Worm (Caenorhabditis elegans) whole organism, early embryonic: ENCODE results near the gene C01G5.3.

Source experiments
- B0310.2 ChIP-seq: sonication (generic microtip); optimal IDR thresholded peaks from 2 replicates; lab custom pipeline; 2016; ENCODE audit warnings: mild to moderate bottlenecking, missing genetic modification characterization, missing compliant biosample characterization
- F13C5.2 ChIP-seq: sonication (generic microtip); optimal IDR thresholded peaks from 2 replicates; lab custom pipeline; 2017; ENCODE audit warnings: mild to moderate bottlenecking, missing genetic modification characterization, inconsistent platforms, missing compliant biosample characterization
- aly-1 ChIP-seq: sonication (generic microtip); optimal IDR thresholded peaks from 2 replicates; lab custom pipeline; 2016; ENCODE audit warnings: missing genetic modification characterization, missing compliant biosample characterization
- ama-1 ChIP-seq: fragments of 150-350 bp; optimal IDR thresholded peaks from 2 replicates; lab custom pipeline; 2014
- ceh-13 ChIP-seq: fragments of 200-800 bp; sonication (Bioruptor generic); optimal IDR thresholded peaks from 2 replicates; lab custom pipeline; 2018; ENCODE audit warnings: mild to moderate bottlenecking, missing genetic modification characterization, missing compliant biosample characterization
- ceh-36 ChIP-seq: sonication (generic microtip); optimal IDR thresholded peaks from 2 replicates; lab custom pipeline; 2016; ENCODE audit warnings: missing genetic modification characterization, inconsistent platforms, missing compliant biosample characterization
- ets-7 ChIP-seq: sonication (generic microtip); optimal IDR thresholded peaks from 2 replicates; lab custom pipeline; 2016; ENCODE audit warnings: missing genotype, missing genetic modification characterization, missing compliant biosample characterization
- flt-1 ChIP-seq: fragments of 200-800 bp; sonication (Bioruptor generic); IDR thresholded peaks from 2 replicates; pipeline ENCODE4 v1.3.6; 2022; ENCODE audit warnings: missing genetic modification characterization, missing compliant biosample characterization
- hmbx-1 ChIP-seq: sonication (generic microtip); optimal IDR thresholded peaks from 2 replicates; lab custom pipeline; 2016; ENCODE audit warnings: mild to moderate bottlenecking, missing genetic modification characterization, missing compliant biosample characterization
- hmg-4 ChIP-seq: fragments of 200-800 bp; sonication (Bioruptor generic); optimal IDR thresholded peaks from 2 replicates; lab custom pipeline; 2018; ENCODE audit warnings: mild to moderate bottlenecking, missing genetic modification characterization, missing compliant biosample characterization
- hnd-1 ChIP-seq: sonication (generic microtip); optimal IDR thresholded peaks from 2 replicates; lab custom pipeline; 2016; ENCODE audit warnings: missing genetic modification characterization, missing compliant biosample characterization
- pes-1 ChIP-seq: fragments of 200-800 bp; sonication (Bioruptor generic); IDR thresholded peaks from 2 replicates; pipeline ENCODE4 v1.3.6; 2022; ENCODE audit warnings: missing genetic modification reagents, missing genetic modification characterization, missing compliant biosample characterization
- scrt-1 ChIP-seq: fragments of 200-800 bp; sonication (Bioruptor generic); IDR thresholded peaks from 2 replicates; pipeline ENCODE4 v1.3.6; 2022; ENCODE audit warnings: missing genetic modification characterization, missing compliant biosample characterization
- sea-1 ChIP-seq: fragments of 200-800 bp; sonication (Bioruptor generic); conservative IDR thresholded peaks from 2 replicates; pipeline ENCODE4 v1.3.6; 2022; ENCODE audit warnings: missing genetic modification characterization, missing compliant biosample characterization
- tbx-11 ChIP-seq: fragments of 200-800 bp; sonication (Bioruptor generic); IDR thresholded peaks from 2 replicates; pipeline ENCODE4 v1.3.6; 2022; ENCODE audit warnings: missing genetic modification characterization, missing compliant biosample characterization
- tbx-37 ChIP-seq: fragments of 200-800 bp; sonication (Bioruptor generic); conservative IDR thresholded peaks from 2 replicates; pipeline ENCODE4 v1.3.6; 2022; ENCODE audit warnings: missing genetic modification reagents, missing genetic modification characterization, missing compliant biosample characterization
- tra-4 ChIP-seq: sonication (generic microtip); optimal IDR thresholded peaks from 2 replicates; lab custom pipeline; 2017; ENCODE audit warnings: missing genetic modification characterization, missing compliant biosample characterization

Gene C01G5.3

DNA sequence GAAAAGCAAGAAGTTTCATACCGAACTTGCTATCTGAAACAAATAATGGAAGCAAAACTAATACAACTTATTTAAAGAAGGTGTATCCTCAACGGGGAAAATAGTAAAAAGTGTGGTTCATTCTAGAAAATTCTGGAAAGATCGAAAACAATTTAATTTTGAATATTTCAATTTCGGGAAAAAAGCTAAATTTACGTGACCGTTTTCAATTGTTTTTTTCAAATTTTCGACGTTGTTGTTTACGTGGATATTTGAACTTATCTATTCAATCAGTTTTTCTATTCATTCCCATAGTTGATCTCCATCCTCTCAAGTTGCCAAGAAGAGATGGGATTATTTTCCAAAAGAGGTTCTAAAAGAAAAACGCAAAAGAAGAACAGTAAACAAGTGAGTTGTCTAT, at the start of gene C01G5.3:
Gene C01G5.3, plus strand, starts transcription at position 301 of the 400 bp plus-strand sequence.
- TF ChIP-seq hmg-4 (GFP tag; lab: Kevin White, UChicago), result no peak
- TF ChIP-seq ceh-36 (tag; lab: Kevin White, UChicago), result no peak
- TF ChIP-seq ama-1, result no peak
- TF ChIP-seq tbx-11 (GFP tag; lab: Robert Waterston, UW), result no peak
- no peak for TF ChIP-seq sea-1 (GFP tag; lab: Robert Waterston, UW)
- no peak for TF ChIP-seq ets-7
- no peak for TF ChIP-seq flt-1 (GFP tag; lab: Robert Waterston, UW)
- TF ChIP-seq hnd-1 (tag; lab: Kevin White, UChicago), result no peak
- TF ChIP-seq scrt-1, result no peak
- no peak for TF ChIP-seq tbx-37
- TF ChIP-seq B0310.2 (tag; lab: Kevin White, UChicago), result no peak
- no peak for TF ChIP-seq pes-1
- TF ChIP-seq aly-1 (tag; lab: Kevin White, UChicago), result no peak
- no peak for TF ChIP-seq F13C5.2
- no peak for TF ChIP-seq tra-4
- TF ChIP-seq ceh-13 (GFP tag; lab: Kevin White, UChicago), result no peak

ce11 chrIV:6487047-6487446, 49.0 kb upstream of the C01G5.3 start, which contains the start of gene Y73B6BL.37:
Gene Y73B6BL.37, plus strand, starts transcription at chrIV:6487347.
- TF ChIP-seq ets-7, result no peak
- no peak for TF ChIP-seq ceh-36 (tag; lab: Kevin White, UChicago)
- no peak for TF ChIP-seq tbx-37
- no peak for TF ChIP-seq tbx-11 (GFP tag; lab: Robert Waterston, UW)
- no peak for TF ChIP-seq pes-1
- TF ChIP-seq hmbx-1 (tag; lab: Kevin White, UChicago), result no peak
- no peak for TF ChIP-seq scrt-1
- no peak for TF ChIP-seq aly-1 (tag; lab: Kevin White, UChicago)
- no peak for TF ChIP-seq hnd-1 (tag; lab: Kevin White, UChicago)
- no peak for TF ChIP-seq tra-4
- TF ChIP-seq F13C5.2, result no peak
- no peak for TF ChIP-seq sea-1 (GFP tag; lab: Robert Waterston, UW)
- TF ChIP-seq B0310.2 (tag; lab: Kevin White, UChicago), result no peak
- no peak for TF ChIP-seq hmg-4 (GFP tag; lab: Kevin White, UChicago)
- no peak for TF ChIP-seq ceh-13 (GFP tag; lab: Kevin White, UChicago)
- no peak for TF ChIP-seq flt-1 (GFP tag; lab: Robert Waterston, UW)
- no peak for TF ChIP-seq ama-1

- no peak for TF ChIP-seq hmbx-1 (tag; lab: Kevin White, UChicago)
- no peak for TF ChIP-seq B0310.2 (tag; lab: Kevin White, UChicago)
- no peak for TF ChIP-seq pes-1
- TF ChIP-seq tbx-37, result no peak
- no peak for TF ChIP-seq aly-1 (tag; lab: Kevin White, UChicago)
- TF ChIP-seq sea-1 (GFP tag; lab: Robert Waterston, UW), result no peak
- no peak for TF ChIP-seq ets-7
These were observed 44.1 kb upstream of the C01G5.3 start for ce11 chrIV:6491915-6492314.

- TF ChIP-seq F13C5.2 (no peak), tbx-37 (no peak), hnd-1 (tag; lab: Kevin White, UChicago) (no peak), hmg-4 (GFP tag; lab: Kevin White, UChicago) (no peak), hmbx-1 (tag; lab: Kevin White, UChicago) (no peak), ceh-13 (GFP tag; lab: Kevin White, UChicago) (no peak), tra-4 (no peak), scrt-1 (no peak), aly-1 (tag; lab: Kevin White, UChicago) (no peak)
These were observed 42.7 kb upstream of the C01G5.3 start, which contains the start of gene Y73B6BL.44 for ce11 chrIV:6493299-6493698. Gene Y73B6BL.44, plus strand, starts transcription at chrIV:6493599.

- TF ChIP-seq hmg-4 (GFP tag; lab: Kevin White, UChicago) (no peak), tra-4 (no peak), pes-1 (no peak), tbx-37 (no peak), aly-1 (tag; lab: Kevin White, UChicago) (no peak), flt-1 (GFP tag; lab: Robert Waterston, UW) (no peak), scrt-1 (no peak), B0310.2 (tag; lab: Kevin White, UChicago) (no peak), hnd-1 (tag; lab: Kevin White, UChicago) (no peak), ets-7 (no peak), F13C5.2 (no peak)
These were observed 39.9 kb upstream of the C01G5.3 start for ce11 chrIV:6496103-6496502.

ce11 chrIV:6500433-6500832, 35.6 kb upstream of the C01G5.3 start:
- TF ChIP-seq hmg-4 (GFP tag; lab: Kevin White, UChicago) (no peak), ceh-36 (tag; lab: Kevin White, UChicago) (no peak), pes-1 (no peak), aly-1 (tag; lab: Kevin White, UChicago) (no peak), sea-1 (GFP tag; lab: Robert Waterston, UW) (no peak)

DNA sequence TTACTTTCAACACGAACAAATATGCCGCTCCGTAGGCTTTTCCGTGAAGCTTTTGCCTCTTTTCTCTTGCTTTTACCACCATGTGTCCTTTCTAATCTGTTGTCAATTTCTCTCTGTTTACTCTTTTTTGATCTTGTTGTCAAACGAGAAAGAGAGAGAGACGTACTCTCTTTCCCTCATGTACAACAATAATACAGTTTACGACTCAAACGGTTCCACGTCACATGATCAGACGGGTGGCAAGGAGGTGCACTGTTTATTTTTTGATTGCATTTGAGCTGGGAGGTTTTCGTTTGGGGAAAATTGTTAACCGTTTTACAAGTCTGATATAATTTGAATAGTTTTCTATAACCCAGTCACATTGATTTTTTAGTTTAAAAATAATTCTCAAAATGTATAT, 35.2 kb upstream of the C01G5.3 start:
- TF ChIP-seq flt-1 (GFP tag; lab: Robert Waterston, UW) (no peak), ets-7 (no peak), B0310.2 (tag; lab: Kevin White, UChicago) (no peak), ama-1 (no peak), tbx-11 (GFP tag; lab: Robert Waterston, UW) (no peak), aly-1 (tag; lab: Kevin White, UChicago) (no peak), hmbx-1 (tag; lab: Kevin White, UChicago) (no peak), F13C5.2 (no peak), hnd-1 (tag; lab: Kevin White, UChicago) (no peak), tra-4 (no peak), hmg-4 (GFP tag; lab: Kevin White, UChicago) (no peak), scrt-1 (no peak), ceh-36 (tag; lab: Kevin White, UChicago) (no peak), sea-1 (GFP tag; lab: Robert Waterston, UW) (no peak)

ce11 chrIV:6502725-6503124, 33.3 kb upstream of the C01G5.3 start:
- no peak for TF ChIP-seq tbx-11 (GFP tag; lab: Robert Waterston, UW)
- no peak for TF ChIP-seq hmg-4 (GFP tag; lab: Kevin White, UChicago)
- no peak for TF ChIP-seq hnd-1 (tag; lab: Kevin White, UChicago)
- no peak for TF ChIP-seq ceh-13 (GFP tag; lab: Kevin White, UChicago)
- TF ChIP-seq aly-1 (tag; lab: Kevin White, UChicago), result no peak
- no peak for TF ChIP-seq ceh-36 (tag; lab: Kevin White, UChicago)
- no peak for TF ChIP-seq hmbx-1 (tag; lab: Kevin White, UChicago)
- TF ChIP-seq flt-1 (GFP tag; lab: Robert Waterston, UW), result no peak
- no peak for TF ChIP-seq B0310.2 (tag; lab: Kevin White, UChicago)
- TF ChIP-seq tbx-37, result no peak
- TF ChIP-seq pes-1, result no peak
